Worm (Caenorhabditis elegans): ENCODE measurements around the gene nhr-180.

nhr-180 gene

DNA sequence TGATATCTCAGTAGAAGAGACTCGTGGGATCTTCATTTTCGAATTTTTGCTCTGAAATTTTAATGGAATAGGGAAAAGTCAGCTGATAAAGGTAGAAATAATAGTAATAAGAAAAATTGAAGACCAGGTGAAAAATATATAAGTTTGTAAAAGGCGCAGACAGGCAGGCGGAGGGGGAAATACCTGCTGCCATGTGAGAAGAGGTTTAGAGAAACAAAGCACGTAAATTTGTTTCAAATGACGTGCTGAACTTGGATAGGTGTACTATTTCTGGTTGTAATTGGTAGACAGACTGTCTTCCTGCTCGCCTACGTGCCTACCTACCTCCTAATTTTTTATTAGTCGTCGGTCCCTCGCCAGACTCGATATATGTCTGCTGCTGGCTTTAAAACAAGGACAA is at the start of gene nhr-180:
Gene nhr-180 (minus strand): TSS at position 52 of the 400 bp plus-strand sequence.
- no peak for TF ChIP-seq W03F9.2 (tag; optimal IDR thresholded peaks at IDR 0.05)
- TF ChIP-seq dao-5 (tag; optimal IDR thresholded peaks at IDR 0.05) = no peak
- no peak for TF ChIP-seq him-1 (tag; optimal IDR thresholded peaks at IDR 0.05)

DNA sequence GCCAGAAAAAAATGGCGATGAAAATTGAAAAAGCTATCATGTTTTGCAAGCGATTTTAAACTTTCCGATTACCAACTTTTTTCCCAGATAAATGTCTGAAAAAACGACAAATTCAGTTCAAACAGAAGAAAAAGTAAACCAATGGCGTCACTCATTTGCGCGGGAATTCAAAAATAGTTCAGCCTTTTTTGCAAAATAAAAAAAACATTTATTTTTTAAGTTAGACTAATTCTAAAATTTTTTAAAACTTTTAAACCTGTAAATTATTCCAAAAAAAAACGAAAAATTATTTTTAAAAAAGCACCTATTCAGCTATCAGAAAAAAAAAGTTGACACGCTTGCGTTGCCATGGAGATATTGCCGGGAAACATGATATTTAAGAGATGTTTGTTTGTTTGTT is 45.6 kb upstream of the nhr-180 start, which contains the start of gene cyp-33C11:
Gene cyp-33C11 (minus strand): TSS at position 101 of the 400 bp plus-strand sequence.
- no peak for TF ChIP-seq dao-5 (tag; optimal IDR thresholded peaks at IDR 0.05)
- no peak for TF ChIP-seq him-1 (tag; optimal IDR thresholded peaks at IDR 0.05)
- no peak for TF ChIP-seq W03F9.2 (tag; optimal IDR thresholded peaks at IDR 0.05)

- TF ChIP-seq W03F9.2 (tag; optimal IDR thresholded peaks at IDR 0.05) (no peak), dao-5 (tag; optimal IDR thresholded peaks at IDR 0.05) (no peak), him-1 (tag; optimal IDR thresholded peaks at IDR 0.05) (no peak)
Measured at ce11 chrV:708808-709207, 41.5 kb upstream of the nhr-180 start, which contains the start of gene srbc-39. TSS of gene srbc-39 (plus strand) at chrV:709108.

ce11 chrV:706918-707317 is 39.6 kb upstream of the nhr-180 start, which contains the start of gene srbc-38:
TSS of gene srbc-38 (plus strand) at chrV:707218.
- TF ChIP-seq W03F9.2 (tag; optimal IDR thresholded peaks at IDR 0.05) = no peak
- TF ChIP-seq dao-5 (tag; optimal IDR thresholded peaks at IDR 0.05) = no peak
- no peak for TF ChIP-seq him-1 (tag; optimal IDR thresholded peaks at IDR 0.05)

ce11 chrV:702260-702659 is 35.0 kb upstream of the nhr-180 start, which contains the start of gene srbc-37:
TSS of gene srbc-37 (plus strand) at chrV:702560.
- no peak for TF ChIP-seq W03F9.2 (tag; optimal IDR thresholded peaks at IDR 0.05)
- no peak for TF ChIP-seq dao-5 (tag; optimal IDR thresholded peaks at IDR 0.05)
- TF ChIP-seq him-1 (tag; optimal IDR thresholded peaks at IDR 0.05) = no peak

DNA sequence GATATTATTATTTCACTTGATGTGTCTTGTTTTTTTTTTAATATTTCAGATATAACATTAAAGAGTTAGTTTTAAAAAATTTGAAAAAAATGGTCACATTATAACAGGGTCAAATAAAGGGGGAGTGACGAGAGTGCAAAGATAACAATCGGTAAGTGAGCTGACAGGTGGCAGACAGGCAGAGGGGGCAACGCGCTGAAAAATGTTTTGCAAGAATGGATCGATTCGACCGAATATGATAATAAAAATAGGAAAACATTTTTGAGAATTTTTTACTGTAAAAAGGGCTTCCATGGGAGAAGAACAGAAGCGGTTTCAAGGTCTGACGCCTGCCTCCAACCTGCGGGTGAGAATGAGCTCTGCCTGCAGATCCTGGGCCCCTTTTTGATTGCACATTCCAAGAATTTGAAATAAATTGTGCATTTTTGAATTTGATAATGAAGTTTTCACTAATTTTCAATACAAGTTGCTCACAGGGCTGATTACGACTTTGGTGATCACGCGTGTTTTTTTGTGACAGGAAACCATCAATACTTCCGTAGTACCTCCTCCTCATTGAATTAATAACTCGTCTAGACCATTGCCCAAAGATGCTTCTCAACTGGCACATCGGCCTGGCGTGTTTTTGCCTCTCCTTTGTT is 32.3 kb upstream of the nhr-180 start, which contains the start of the genes ugt-29 and srx-5:
Gene ugt-29 (minus strand): TSS at position 101 of the 641 bp plus-strand sequence.
Gene srx-5 (plus strand): TSS at position 591 of the 641 bp plus-strand sequence.
- TF ChIP-seq him-1 (tag; optimal IDR thresholded peaks at IDR 0.05) (no peak), W03F9.2 (tag; optimal IDR thresholded peaks at IDR 0.05) (no peak), dao-5 (tag; optimal IDR thresholded peaks at IDR 0.05) (no peak)

DNA sequence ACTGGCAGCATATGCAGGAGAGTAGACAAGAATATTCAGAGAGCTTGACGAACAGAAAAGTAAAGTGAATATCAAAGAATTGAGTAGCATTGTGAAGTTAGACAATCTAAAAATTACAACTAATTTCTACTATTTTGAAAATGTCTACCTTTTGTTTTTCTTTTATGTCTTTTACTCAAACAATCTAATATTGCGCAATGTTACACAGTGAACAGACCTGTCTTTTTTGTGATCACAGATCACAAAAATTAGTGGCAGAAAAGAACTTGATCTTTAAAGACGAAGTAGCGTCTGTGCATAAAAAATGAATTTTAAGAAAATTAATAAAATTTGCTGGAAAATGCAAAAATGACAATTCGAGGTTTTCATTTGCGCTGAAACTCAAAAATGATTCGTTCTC is 31.7 kb upstream of the nhr-180 start:
- TF ChIP-seq W03F9.2 (tag; optimal IDR thresholded peaks at IDR 0.05) (no peak), dao-5 (tag; optimal IDR thresholded peaks at IDR 0.05) (no peak), him-1 (tag; optimal IDR thresholded peaks at IDR 0.05) (no peak)

DNA sequence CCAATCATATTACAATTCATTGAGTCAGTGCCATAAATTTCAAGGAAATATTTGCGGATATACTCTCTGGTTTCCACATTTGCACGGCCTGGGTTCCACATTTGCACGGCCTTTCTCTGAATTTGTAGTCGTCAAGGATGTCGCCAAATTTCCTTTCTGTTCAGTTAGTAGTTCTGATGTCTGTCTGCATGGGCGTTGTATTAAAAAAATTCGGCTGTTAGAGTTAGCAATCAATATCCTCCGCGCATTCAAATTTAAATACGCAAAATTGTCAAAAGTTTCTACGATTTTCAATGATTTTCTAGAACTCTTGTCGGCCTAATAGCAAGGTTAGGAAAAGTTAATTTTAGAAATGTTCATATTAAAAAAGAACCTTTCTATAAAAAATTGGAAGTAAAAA is 28.6 kb upstream of the nhr-180 start, which contains the start of gene srj-52:
Gene srj-52 (minus strand): TSS at position 101 of the 400 bp plus-strand sequence.
- TF ChIP-seq him-1 (tag; optimal IDR thresholded peaks at IDR 0.05) (no peak), dao-5 (tag; optimal IDR thresholded peaks at IDR 0.05) (no peak), W03F9.2 (tag; optimal IDR thresholded peaks at IDR 0.05) (no peak)

- no peak for TF ChIP-seq W03F9.2 (tag; optimal IDR thresholded peaks at IDR 0.05)
- no peak for TF ChIP-seq dao-5 (tag; optimal IDR thresholded peaks at IDR 0.05)
- TF ChIP-seq him-1 (tag; optimal IDR thresholded peaks at IDR 0.05) = no peak
Measured at ce11 chrV:694625-695024, 27.3 kb upstream of the nhr-180 start, which contains the start of gene srj-53. TSS of gene srj-53 (minus strand) at chrV:694725.

DNA sequence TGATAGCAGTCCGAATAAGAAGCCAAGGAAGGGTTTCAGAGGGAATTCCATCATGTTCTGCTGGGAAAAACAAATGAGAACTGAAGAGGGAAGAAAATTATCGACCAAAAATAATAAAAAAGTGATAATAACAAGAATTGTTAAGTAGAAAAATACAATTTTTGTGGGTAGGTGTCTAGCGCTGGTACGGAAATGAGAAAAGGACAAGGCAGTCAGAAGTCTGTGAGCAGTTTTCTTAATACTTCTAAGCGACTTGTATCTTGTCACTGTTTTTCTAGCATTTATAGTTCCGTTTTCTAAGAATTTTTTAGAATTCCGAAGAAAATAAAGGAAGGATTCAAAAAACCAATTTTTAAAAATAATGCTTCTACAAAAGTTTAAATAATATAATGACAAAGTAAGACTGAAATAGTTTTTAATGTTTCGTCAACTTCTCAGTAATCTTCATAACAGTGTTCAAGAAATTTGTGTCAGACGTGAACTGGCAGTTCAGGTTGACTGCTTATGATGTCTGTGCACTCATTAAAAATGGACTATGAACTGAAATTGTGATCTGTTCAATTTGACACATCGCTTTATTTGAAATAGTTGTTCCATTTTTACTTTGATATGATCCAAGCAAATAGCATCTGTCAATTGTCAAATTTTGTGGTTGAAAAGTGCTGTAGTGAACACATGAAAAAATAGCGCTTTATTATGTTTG is 25.6 kb upstream of the nhr-180 start, which contains the start of gene srx-4:
Gene srx-4 (minus strand): TSS at position 51 of the 703 bp plus-strand sequence.
- TF ChIP-seq dao-5 (tag; optimal IDR thresholded peaks at IDR 0.05) (no peak), him-1 (tag; optimal IDR thresholded peaks at IDR 0.05) (no peak), W03F9.2 (tag; optimal IDR thresholded peaks at IDR 0.05) (no peak)

DNA sequence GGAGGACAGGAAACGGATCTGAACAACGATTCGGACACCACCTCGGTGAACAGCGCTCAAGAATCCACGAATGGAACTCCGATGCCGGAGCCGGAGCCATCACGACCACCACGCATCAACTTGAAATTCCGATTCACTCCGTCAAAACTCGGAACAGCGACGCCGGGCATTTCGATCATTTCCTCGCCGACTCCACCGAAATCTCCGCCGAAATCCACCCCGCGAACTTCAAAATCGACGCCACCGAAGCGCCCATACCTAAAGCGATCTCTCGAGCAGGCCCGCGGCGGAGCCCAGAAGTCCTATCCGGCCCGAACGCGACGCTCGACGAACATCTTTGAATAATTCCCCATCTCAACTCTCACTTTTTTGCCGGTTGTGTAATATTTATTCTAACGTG is 22.2 kb upstream of the nhr-180 start:
- TF ChIP-seq dao-5 (tag; optimal IDR thresholded peaks at IDR 0.05) (no peak), W03F9.2 (tag; optimal IDR thresholded peaks at IDR 0.05) (no peak), him-1 (tag; optimal IDR thresholded peaks at IDR 0.05) (no peak)

ce11 chrV:687384-687783 is 20.1 kb upstream of the nhr-180 start, which contains the start of gene H25P19.1:
TSS of gene H25P19.1 (plus strand) at chrV:687684.
- no peak for TF ChIP-seq dao-5 (tag; optimal IDR thresholded peaks at IDR 0.05)
- TF ChIP-seq W03F9.2 (tag; optimal IDR thresholded peaks at IDR 0.05) = no peak
- TF ChIP-seq him-1 (tag; optimal IDR thresholded peaks at IDR 0.05) = no peak

DNA sequence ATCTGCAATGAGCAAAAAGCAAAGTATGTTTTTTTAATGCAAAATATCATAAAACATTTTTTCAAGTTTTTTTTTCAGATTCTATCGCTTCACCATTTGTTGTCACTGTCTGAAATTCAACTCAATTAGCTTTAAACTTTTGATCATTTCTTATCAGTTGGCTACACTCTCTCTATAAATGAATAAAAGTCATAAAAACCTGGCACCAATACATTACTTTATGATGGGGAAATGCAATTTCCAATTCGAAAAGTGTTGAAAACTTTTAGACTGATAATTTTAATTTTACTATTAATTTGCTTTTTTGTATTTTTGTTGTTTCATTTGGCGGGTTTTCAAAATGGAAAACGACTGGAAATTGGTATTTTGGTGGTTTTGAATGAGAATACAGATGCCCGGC is 16.5 kb upstream of the nhr-180 start, which contains the start of gene F31F4.1:
Gene F31F4.1 (plus strand): TSS at position 203 of the 400 bp plus-strand sequence.
- no peak for TF ChIP-seq him-1 (tag; optimal IDR thresholded peaks at IDR 0.05)
- no peak for TF ChIP-seq W03F9.2 (tag; optimal IDR thresholded peaks at IDR 0.05)
- TF ChIP-seq dao-5 (tag; optimal IDR thresholded peaks at IDR 0.05) = no peak

DNA sequence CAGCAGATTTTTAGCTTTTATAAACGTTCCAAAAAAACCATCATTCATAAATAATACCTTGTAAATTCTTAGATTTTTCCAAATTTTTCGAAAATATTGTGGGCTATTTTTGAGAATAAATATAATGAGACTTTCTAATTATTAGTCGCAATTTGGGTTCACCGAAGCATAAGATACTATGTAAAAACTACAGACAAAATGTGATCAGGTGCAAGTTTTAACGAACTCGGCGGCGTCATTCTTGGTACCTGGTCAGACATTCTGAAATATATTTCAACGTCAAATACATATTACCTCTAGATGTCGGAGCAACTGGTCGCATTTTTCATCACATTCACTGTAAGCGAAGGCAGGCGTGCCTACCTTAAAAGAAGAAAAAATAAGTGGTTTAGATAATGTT is 14.7 kb upstream of the nhr-180 start, which contains the start of gene srx-23:
Gene srx-23 (plus strand): TSS at position 301 of the 400 bp plus-strand sequence.
- TF ChIP-seq dao-5 (tag; optimal IDR thresholded peaks at IDR 0.05) = no peak
- TF ChIP-seq him-1 (tag; optimal IDR thresholded peaks at IDR 0.05) = no peak
- no peak for TF ChIP-seq W03F9.2 (tag; optimal IDR thresholded peaks at IDR 0.05)

All from whole organism, L4/young adult.